Worm (Caenorhabditis elegans): Measurements from ENCODE around the gene gkow-1.

Gene gkow-1

ce11 chrIV:10367740-10368246 is 9.9 kb downstream of the gkow-1 start, which contains the start of gene pges-2:
TSS of gene pges-2 (minus strand) at chrIV:10367790.
- TF ChIP-seq blmp-1 (tag; optimal IDR thresholded peaks at IDR 0.05) (peak; percentile 40), unc-98 (GFP tag; IDR thresholded peaks at IDR 0.05) (no peak), nhr-77 (tag; optimal IDR thresholded peaks at IDR 0.05) (no peak), sptf-1 (tag; optimal IDR thresholded peaks at IDR 0.05) (no peak), lsy-2 (tag; optimal IDR thresholded peaks at IDR 0.05) (peak; percentile 52 to 66), swsn-7 (tag; optimal IDR thresholded peaks at IDR 0.05) (peak; percentile 19), aha-1 (tag; optimal IDR thresholded peaks at IDR 0.05) (no peak), nhr-90 (tag; optimal IDR thresholded peaks at IDR 0.05; ENCODE audit: poor library complexity) (no peak), nhr-47 (tag; optimal IDR thresholded peaks at IDR 0.05) (peak; percentile 23), nhr-28 (tag; optimal IDR thresholded peaks at IDR 0.05) (no peak), xbp-1 (tag; optimal IDR thresholded peaks at IDR 0.05) (peak; percentile 38), pag-3 (tag; optimal IDR thresholded peaks at IDR 0.05; ENCODE audit: borderline replicate concordance, insufficient read depth) (no peak), C04F5.9 (tag; optimal IDR thresholded peaks at IDR 0.05) (no peak), alr-1 (tag; optimal IDR thresholded peaks at IDR 0.05; ENCODE audit: borderline replicate concordance) (no peak), unc-30 (tag; optimal IDR thresholded peaks at IDR 0.05) (no peak), elt-3 (tag; optimal IDR thresholded peaks at IDR 0.05) (no peak), dpl-1 (GFP tag; optimal IDR thresholded peaks at IDR 0.05) (peak in 2 of 3 experiments; percentile 41 to 43), ceh-63 (GFP tag; optimal IDR thresholded peaks at IDR 0.05) (no peak), mep-1 (tag; optimal IDR thresholded peaks at IDR 0.05) (peak; percentile 62), vab-15 (tag; optimal IDR thresholded peaks at IDR 0.05) (no peak), nhr-71 (tag; optimal IDR thresholded peaks at IDR 0.05) (peak; percentile 44), ceh-82 (tag; optimal IDR thresholded peaks at IDR 0.05) (peak in 1 of 3 experiments; percentile 21), snu-23 (GFP tag; optimal IDR thresholded peaks at IDR 0.05) (peak; percentile 53), efl-1 (optimal IDR thresholded peaks at IDR 0.05) (peak; percentile 40 to 43), efl-1 (GFP tag; optimal IDR thresholded peaks at IDR 0.05 in 1 of 2) (peak; percentile 39 to 90), mef-2 (tag; optimal IDR thresholded peaks at IDR 0.05) (no peak), hlh-4 (tag; optimal IDR thresholded peaks at IDR 0.05) (no peak), sup-37 (GFP tag; optimal IDR thresholded peaks at IDR 0.05) (no peak), lin-35 (GFP tag; optimal IDR thresholded peaks at IDR 0.05) (peak; percentile 19 to 44), ama-1 (optimal IDR thresholded peaks at IDR 0.05) (no peak), ceh-90 (tag; optimal IDR thresholded peaks at IDR 0.05) (no peak), isw-1 (GFP tag; IDR thresholded peaks at IDR 0.05) (no peak)

ce11 chrIV:10368326-10368725 is 10.4 kb downstream of the gkow-1 start, which contains the start of gene iars-1:
TSS of gene iars-1 (plus strand) at chrIV:10368601.
- no peak for TF ChIP-seq sup-37 (GFP tag; optimal IDR thresholded peaks at IDR 0.05)

- TF ChIP-seq nhr-28 (tag; optimal IDR thresholded peaks at IDR 0.05), result no peak
- TF ChIP-seq xbp-1 (tag; optimal IDR thresholded peaks at IDR 0.05), result peak; percentile 85
- no peak for TF ChIP-seq jun-1 (tag; optimal IDR thresholded peaks at IDR 0.05)
- TF ChIP-seq C04F5.9 (tag; optimal IDR thresholded peaks at IDR 0.05), result peak; percentile 48
- TF ChIP-seq aly-2 (tag; optimal IDR thresholded peaks at IDR 0.05), result no peak
- TF ChIP-seq sup-37 (GFP tag; optimal IDR thresholded peaks at IDR 0.05), result no peak
- no peak for TF ChIP-seq fkh-4 (tag; optimal IDR thresholded peaks at IDR 0.05; ENCODE audit: borderline replicate concordance)
- TF ChIP-seq snu-23 (GFP tag; optimal IDR thresholded peaks at IDR 0.05), result peak; percentile 85
- TF ChIP-seq lir-3 (tag; optimal IDR thresholded peaks at IDR 0.05; ENCODE audit: poor library complexity), result peak; percentile 23
- no peak for TF ChIP-seq mab-9 (GFP tag; IDR thresholded peaks at IDR 0.05)
- TF ChIP-seq egl-27 (tag; optimal IDR thresholded peaks at IDR 0.05), result no peak
- TF ChIP-seq efl-1 (optimal IDR thresholded peaks at IDR 0.05), result peak; percentile 71 to 77
- TF ChIP-seq efl-1 (GFP tag; optimal IDR thresholded peaks at IDR 0.05 in 1 of 2), result peak; percentile 72 to 97
- peak; percentile 96 for TF ChIP-seq mep-1 (tag; optimal IDR thresholded peaks at IDR 0.05)
- peak; percentile 47 for TF ChIP-seq elt-2 (tag; optimal IDR thresholded peaks at IDR 0.05)
- TF ChIP-seq ztf-11 (tag; optimal IDR thresholded peaks at IDR 0.05), result no peak
- TF ChIP-seq egl-13 (tag; optimal IDR thresholded peaks at IDR 0.05), result peak; percentile 43
- TF ChIP-seq ces-1 (GFP tag; optimal IDR thresholded peaks at IDR 0.05), result no peak
- TF ChIP-seq ceh-82 (tag; optimal IDR thresholded peaks at IDR 0.05), result peak; percentile 67 to 82 (median 76)
- peak; percentile 88 for TF ChIP-seq nhr-71 (tag; optimal IDR thresholded peaks at IDR 0.05)
- peak; percentile 7 for TF ChIP-seq ceh-8 (GFP tag; optimal IDR thresholded peaks at IDR 0.05)
- TF ChIP-seq C34B4.2 (tag; optimal IDR thresholded peaks at IDR 0.05), result no peak
- TF ChIP-seq lsy-2 (tag; optimal IDR thresholded peaks at IDR 0.05), result peak; percentile 82 to 83
- TF ChIP-seq dsc-1 (tag; optimal IDR thresholded peaks at IDR 0.05), result peak; percentile 77
- TF ChIP-seq F16B12.6 (tag; optimal IDR thresholded peaks at IDR 0.05), result peak; percentile 43
- TF ChIP-seq lin-39 (tag; optimal IDR thresholded peaks at IDR 0.05), result peak; percentile 46
Observed at ce11 chrIV:10373772-10374288, 15.9 kb downstream of the gkow-1 start, which contains the start of gene mpz-5. TSS of gene mpz-5 (minus strand) at chrIV:10373822.
